Fruit fly (Drosophila melanogaster): ENCODE results near the gene twin.
A peak's percentile ranks its signal among the peaks of the same experiment; 100 is the strongest.

Gene twin

DNA sequence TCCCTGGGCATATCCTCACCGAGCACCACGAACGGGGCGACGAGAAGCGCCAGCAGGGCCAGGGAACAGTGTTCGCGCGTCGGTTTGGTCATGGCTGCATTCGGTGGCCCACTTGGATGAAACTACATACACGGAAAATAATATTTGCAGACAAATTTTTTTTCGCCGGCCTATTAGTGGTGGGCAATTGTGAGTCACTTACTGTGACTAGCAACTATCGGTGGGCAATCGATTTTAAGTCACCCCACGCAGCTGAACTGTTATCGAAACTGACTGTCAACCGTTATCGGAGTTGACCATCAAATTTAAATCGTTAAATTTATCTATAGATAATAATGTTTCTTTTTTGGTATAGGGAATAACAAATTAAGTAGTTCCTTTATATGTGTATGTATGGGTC lies 52.4 kb downstream of the twin start, which contains the start of gene CG5510 (continued):
- TF ChIP-seq fu2 (GFP tag; optimal IDR thresholded peaks at IDR 0.05): peak; percentile 24
- TF ChIP-seq nerfin-2 (GFP tag; IDR thresholded peaks at IDR 0.05; ENCODE audit: partially characterized antibody): peak; percentile 98
- no peak for TF ChIP-seq Hr78 (GFP tag; optimal IDR thresholded peaks at IDR 0.05)
- TF ChIP-seq CG17385 (GFP tag; optimal IDR thresholded peaks at IDR 0.05): no peak
- no peak for TF ChIP-seq Six4 (GFP tag; optimal IDR thresholded peaks at IDR 0.05)
- TF ChIP-seq Mes4 (GFP tag; optimal IDR thresholded peaks at IDR 0.05): no peak
- TF ChIP-seq CG14050 (GFP tag; IDR thresholded peaks at IDR 0.05): no peak
- no peak for TF ChIP-seq CG3065 (GFP tag; optimal IDR thresholded peaks at IDR 0.05)
- TF ChIP-seq amos (GFP tag; IDR thresholded peaks at IDR 0.05; ENCODE audit: partially characterized antibody): peak; percentile 98
- no peak for TF ChIP-seq CG4328 (GFP tag; optimal IDR thresholded peaks at IDR 0.05)
- peak; percentile 32 for TF ChIP-seq NC2β (GFP tag; optimal IDR thresholded peaks at IDR 0.05)
- peak; percentile 96 for TF ChIP-seq Dp (GFP tag; optimal IDR thresholded peaks at IDR 0.05)
- TF ChIP-seq CG30403 (GFP tag; optimal IDR thresholded peaks at IDR 0.05): peak; percentile 56
- peak; percentile 98 for TF ChIP-seq CG7963 (GFP tag; IDR thresholded peaks at IDR 0.05; ENCODE audit: partially characterized antibody)
- TF ChIP-seq ftz-f1 (GFP tag; optimal IDR thresholded peaks at IDR 0.05): peak; percentile 92
- no peak for TF ChIP-seq sqz (GFP tag; optimal IDR thresholded peaks at IDR 0.05)
- TF ChIP-seq lola (GFP tag; optimal IDR thresholded peaks at IDR 0.05): peak in 1 of 3 experiments; percentile 8
- TF ChIP-seq MESR4 (GFP tag; optimal IDR thresholded peaks at IDR 0.05): peak; percentile 90
- TF ChIP-seq kah (GFP tag; optimal IDR thresholded peaks at IDR 0.05): no peak
- TF ChIP-seq toy (GFP tag; IDR thresholded peaks at IDR 0.05): no peak
- TF ChIP-seq Gsc (GFP tag; IDR thresholded peaks at IDR 0.05): no peak
- peak; percentile 26 for TF ChIP-seq her (GFP tag; optimal IDR thresholded peaks at IDR 0.05)
- no peak for TF ChIP-seq gsb (GFP tag; IDR thresholded peaks at IDR 0.05)
- TF ChIP-seq CG6854 (GFP tag; optimal IDR thresholded peaks at IDR 0.05): no peak
- TF ChIP-seq kay (GFP tag; optimal IDR thresholded peaks at IDR 0.05): peak; percentile 87
- peak; percentile 38 for TF ChIP-seq CG13775 (GFP tag; optimal IDR thresholded peaks at IDR 0.05)
- TF ChIP-seq CG11247 (GFP tag; IDR thresholded peaks at IDR 0.05): peak; percentile 63; the same call in 1 of the 2 replicates
- TF ChIP-seq Dll (GFP tag; IDR thresholded peaks at IDR 0.05; ENCODE audit: partially characterized antibody): peak; percentile 97
- TF ChIP-seq cad (GFP tag; optimal IDR thresholded peaks at IDR 0.05): no peak
- no peak for TF ChIP-seq CG9437 (GFP tag; optimal IDR thresholded peaks at IDR 0.05)
- no peak for TF ChIP-seq unpg (GFP tag; optimal IDR thresholded peaks at IDR 0.05)
- peak; percentile 48; the same call in 1 of the 2 replicates for TF ChIP-seq Ptx1 (GFP tag; IDR thresholded peaks at IDR 0.05)
- no peak for TF ChIP-seq CG4820 (GFP tag; optimal IDR thresholded peaks at IDR 0.05)
- peak; percentile 19 for TF ChIP-seq CG4424 (GFP tag; optimal IDR thresholded peaks at IDR 0.05)
- TF ChIP-seq CG9932 (GFP tag; IDR thresholded peaks at IDR 0.05): peak; percentile 86
- no peak for TF ChIP-seq Lpt (GFP tag; optimal IDR thresholded peaks at IDR 0.05)
- TF ChIP-seq CG7839 (tag; optimal IDR thresholded peaks at IDR 0.05): no peak
- TF ChIP-seq Gug (GFP tag; IDR thresholded peaks at IDR 0.05): peak; percentile 64; the same call in 2 of the 4 replicates
- no peak for TF ChIP-seq fru (optimal IDR thresholded peaks at IDR 0.05)
- TF ChIP-seq CG18262 (tag; optimal IDR thresholded peaks at IDR 0.05): no peak
- TF ChIP-seq pb (GFP tag; optimal IDR thresholded peaks at IDR 0.05): no peak
- peak; percentile 62 for TF ChIP-seq CoRest (tag; optimal IDR thresholded peaks at IDR 0.05)
- peak; percentile 98 for TF ChIP-seq MBD-R2 (GFP tag; IDR thresholded peaks at IDR 0.05)
- no peak for TF ChIP-seq CG5953 (GFP tag; IDR thresholded peaks at IDR 0.05)
- TF ChIP-seq CG4404 (GFP tag; IDR thresholded peaks at IDR 0.05): no peak; the same call in 1 of the 2 replicates
- peak in 1 of 2 experiments; percentile 67 for TF ChIP-seq crp (GFP tag; optimal IDR thresholded peaks at IDR 0.05)
- peak; percentile 8 for TF ChIP-seq CG12744 (GFP tag; optimal IDR thresholded peaks at IDR 0.05)
- TF ChIP-seq CG1529 (GFP tag; optimal IDR thresholded peaks at IDR 0.05): no peak
- peak; percentile 68 for TF ChIP-seq caup (GFP tag; optimal IDR thresholded peaks at IDR 0.05; ENCODE audit: severe bottlenecking)
- peak; percentile 47 for TF ChIP-seq Hsf (GFP tag; optimal IDR thresholded peaks at IDR 0.05)
- peak; percentile 61 for TF ChIP-seq Sin3A (optimal IDR thresholded peaks at IDR 0.05)
